Fruit fly (Drosophila melanogaster) whole organism, embryonic: Measurements from ENCODE around the gene VhaM9.7-b.
A peak's percentile ranks its signal among the peaks of the same experiment; 100 is the strongest.

ENCODE experiments used
- Adf1 ChIP-seq: fragments of 200-800 bp; sonication (Bioruptor generic); IDR thresholded peaks from 2 replicates; pipeline ENCODE4 v1.3.6; 2022; ENCODE audit warnings: missing biosample characterization, missing genetic modification characterization
- Atf-2 ChIP-seq: fragments of 200-800 bp; sonication (Bioruptor generic); optimal IDR thresholded peaks from 2 replicates; lab custom pipeline; 2016; ENCODE audit warnings: missing biosample characterization, missing genetic modification characterization
- CG10959 ChIP-seq: fragments of 200-800 bp; sonication (Bioruptor generic); IDR thresholded peaks from 2 replicates; pipeline ENCODE4 v1.3.6; 2022; ENCODE audit warnings: missing biosample characterization, missing genetic modification characterization
- CG12391 ChIP-seq: fragments of 200-800 bp; sonication (Bioruptor generic); optimal IDR thresholded peaks from 3 replicates; lab custom pipeline; 2018; ENCODE audit warnings: missing biosample characterization, mild to moderate bottlenecking, missing genetic modification characterization, moderate library complexity
- CG12744 ChIP-seq: fragments of 200-800 bp; sonication (Bioruptor generic); optimal IDR thresholded peaks from 2 replicates; lab custom pipeline; 2016; ENCODE audit warnings: missing biosample characterization, missing genetic modification characterization
- CG14050 ChIP-seq: fragments of 200-800 bp; sonication (Bioruptor generic); IDR thresholded peaks from 3 replicates; pipeline ENCODE4 v1.3.6; 2022; ENCODE audit warnings: missing biosample characterization, missing genetic modification characterization
- CG15269 ChIP-seq: fragments of 200-800 bp; sonication (Bioruptor generic); optimal IDR thresholded peaks from 2 replicates; lab custom pipeline; 2018; ENCODE audit warnings: missing biosample characterization, mild to moderate bottlenecking, missing genetic modification characterization, moderate library complexity
- CG15514 ChIP-seq: fragments of 200-800 bp; sonication (Bioruptor generic); optimal IDR thresholded peaks from 3 replicates; lab custom pipeline; 2017; ENCODE audit warnings: missing biosample characterization, missing genetic modification characterization, mild to moderate bottlenecking, moderate library complexity, missing genetic modification reagents
- CG16815 ChIP-seq: fragments of 200-800 bp; sonication (Bioruptor generic); optimal IDR thresholded peaks from 3 replicates; lab custom pipeline; 2017; ENCODE audit warnings: missing biosample characterization, mild to moderate bottlenecking, missing genetic modification characterization
- CG17612 ChIP-seq: fragments of 200-800 bp; sonication (Bioruptor generic); IDR thresholded peaks from 2 replicates; pipeline ENCODE4 v1.3.6; 2022; ENCODE audit warnings: missing biosample characterization, missing genetic modification characterization
- CG18262 ChIP-seq: fragments of 200-800 bp; optimal IDR thresholded peaks from 3 replicates; lab custom pipeline; 2019; ENCODE audit warnings: missing biosample characterization, mild to moderate bottlenecking, missing genetic modification characterization, moderate library complexity
- CG30020 ChIP-seq: fragments of 200-800 bp; optimal IDR thresholded peaks from 2 replicates; lab custom pipeline; 2019; ENCODE audit warnings: missing biosample characterization, mild to moderate bottlenecking, missing genetic modification characterization, moderate library complexity
- CG3065 ChIP-seq: fragments of 200-800 bp; sonication (Bioruptor generic); optimal IDR thresholded peaks from 2 replicates; lab custom pipeline; 2016; ENCODE audit warnings: missing biosample characterization, missing genetic modification characterization
- CG31365 ChIP-seq: fragments of 200-800 bp; sonication (Bioruptor generic); optimal IDR thresholded peaks from 2 replicates; lab custom pipeline; 2018; ENCODE audit warnings: missing biosample characterization, mild to moderate bottlenecking, missing genetic modification characterization
- CG34376 ChIP-seq: fragments of 200-800 bp; sonication (Bioruptor generic); optimal IDR thresholded peaks from 2 replicates; lab custom pipeline; 2018; ENCODE audit warnings: missing biosample characterization, mild to moderate bottlenecking, missing genetic modification characterization
- CG6175 ChIP-seq: fragments of 200-800 bp; sonication (Bioruptor generic); IDR thresholded peaks from 3 replicates; pipeline ENCODE4 v1.3.6; 2022; ENCODE audit warnings: missing biosample characterization, missing genetic modification characterization
- CG6254 ChIP-seq: fragments of 200-800 bp; sonication (Bioruptor generic); optimal IDR thresholded peaks from 3 replicates; lab custom pipeline; 2017; ENCODE audit warnings: mild to moderate bottlenecking, missing biosample characterization, missing genetic modification reagents, missing genetic modification characterization
- CG6654 ChIP-seq: fragments of 200-800 bp; sonication (Bioruptor generic); optimal IDR thresholded peaks from 2 replicates; lab custom pipeline; 2017; ENCODE audit warnings: missing biosample characterization, mild to moderate bottlenecking, missing genetic modification characterization
- CG6765 ChIP-seq: fragments of 200-800 bp; sonication (Bioruptor generic); optimal IDR thresholded peaks from 3 replicates; lab custom pipeline; 2017; ENCODE audit warnings: missing biosample characterization, mild to moderate bottlenecking, missing genetic modification characterization
- CG7357 ChIP-seq: fragments of 200-800 bp; sonication (Bioruptor generic); IDR thresholded peaks from 3 replicates; pipeline ENCODE4 v1.3.6; 2022; ENCODE audit warnings: missing biosample characterization, missing genetic modification characterization
- CG9876 ChIP-seq: fragments of 200-800 bp; sonication (Bioruptor generic); optimal IDR thresholded peaks from 2 replicates; lab custom pipeline; 2016; ENCODE audit warnings: missing biosample characterization, missing genetic modification characterization
- CTCF ChIP-seq: fragments of 200-800 bp; sonication (Bioruptor generic); optimal IDR thresholded peaks from 2 replicates; lab custom pipeline; 2017; ENCODE audit warnings: missing biosample characterization, mild to moderate bottlenecking, missing genetic modification characterization, moderate library complexity
- GATAe ChIP-seq: fragments of 200-800 bp; sonication (Bioruptor generic); conservative IDR thresholded peaks from 2 replicates; pipeline ENCODE4 v1.3.6; 2022; ENCODE audit warnings: missing biosample characterization, missing genetic modification characterization
- Hey ChIP-seq: fragments of 200-800 bp; sonication (Bioruptor generic); optimal IDR thresholded peaks from 3 replicates; lab custom pipeline; 2018; ENCODE audit warnings: missing biosample characterization, mild to moderate bottlenecking, missing genetic modification characterization
- Hmr ChIP-seq: fragments of 200-800 bp; sonication (Bioruptor generic); optimal IDR thresholded peaks from 3 replicates; lab custom pipeline; 2017; ENCODE audit warnings: mild to moderate bottlenecking, missing biosample characterization, missing genetic modification reagents, missing genetic modification characterization
- Hmx ChIP-seq: fragments of 200-800 bp; sonication (Bioruptor generic); optimal IDR thresholded peaks from 2 replicates; lab custom pipeline; 2016; ENCODE audit warnings: missing biosample characterization, missing genetic modification characterization
- Lim3 ChIP-seq: fragments of 200-800 bp; sonication (Bioruptor generic); IDR thresholded peaks from 2 replicates; pipeline ENCODE4 v1.3.6; 2022; ENCODE audit warnings: missing biosample characterization, missing genetic modification characterization
- MESR4 ChIP-seq: fragments of 200-800 bp; sonication (Bioruptor generic); optimal IDR thresholded peaks from 2 replicates; lab custom pipeline; 2018; ENCODE audit warnings: missing biosample characterization, mild to moderate bottlenecking, missing genetic modification characterization, moderate library complexity
- Mes4 ChIP-seq: fragments of 200-800 bp; sonication (Bioruptor generic); optimal IDR thresholded peaks from 2 replicates; lab custom pipeline; 2016; ENCODE audit warnings: missing biosample characterization, missing genetic modification characterization
- NC2β ChIP-seq: fragments of 200-800 bp; sonication (Bioruptor generic); optimal IDR thresholded peaks from 2 replicates; lab custom pipeline; 2016; ENCODE audit warnings: missing biosample characterization, missing genetic modification characterization
- PHDP ChIP-seq: fragments of 200-800 bp; sonication (Bioruptor generic); optimal IDR thresholded peaks from 3 replicates; lab custom pipeline; 2018; ENCODE audit warnings: missing biosample characterization, mild to moderate bottlenecking, missing genetic modification characterization, moderate library complexity
- Sry-β ChIP-seq: fragments of 200-800 bp; sonication (Bioruptor generic); optimal IDR thresholded peaks from 2 replicates; lab custom pipeline; 2018; ENCODE audit warnings: missing biosample characterization, mild to moderate bottlenecking, missing genetic modification characterization, moderate library complexity
- bigmax ChIP-seq: fragments of 200-800 bp; sonication (Bioruptor generic); optimal IDR thresholded peaks from 2 replicates; lab custom pipeline; 2018; ENCODE audit warnings: missing biosample characterization, mild to moderate bottlenecking, missing genetic modification characterization
- cg ChIP-seq: fragments of 200-800 bp; sonication (Bioruptor generic); optimal IDR thresholded peaks from 3 replicates; lab custom pipeline; 2019; ENCODE audit warnings: missing biosample characterization, mild to moderate bottlenecking, missing genetic modification characterization, moderate library complexity
- da ChIP-seq: fragments of 200-800 bp; sonication (Bioruptor generic); optimal IDR thresholded peaks from 2 replicates; lab custom pipeline; 2016; ENCODE audit warnings: missing biosample characterization, missing genetic modification characterization
- dan ChIP-seq: fragments of 200-800 bp; sonication (Bioruptor generic); IDR thresholded peaks from 2 replicates; pipeline ENCODE4 v1.3.6; 2022; ENCODE audit warnings: missing biosample characterization, missing genetic modification characterization
- dmrt99B ChIP-seq: fragments of 200-800 bp; sonication (Bioruptor generic); optimal IDR thresholded peaks from 2 replicates; lab custom pipeline; 2018; ENCODE audit warnings: missing biosample characterization, mild to moderate bottlenecking, missing genetic modification characterization, moderate library complexity
- gro ChIP-seq: fragments of 200-800 bp; sonication (Bioruptor generic); optimal IDR thresholded peaks from 2 replicates; lab custom pipeline; 2016; ENCODE audit warnings: missing biosample characterization, missing genetic modification characterization
- gt ChIP-seq: fragments of 200-800 bp; sonication (Bioruptor generic); IDR thresholded peaks from 2 replicates; pipeline ENCODE4 v1.3.6; 2022; ENCODE audit warnings: missing biosample characterization, missing genetic modification characterization
- kay ChIP-seq: fragments of 200-800 bp; sonication (Bioruptor generic); optimal IDR thresholded peaks from 2 replicates; lab custom pipeline; 2016; ENCODE audit warnings: missing biosample characterization, missing genetic modification characterization
- luna ChIP-seq: fragments of 200-800 bp; sonication (Bioruptor generic); optimal IDR thresholded peaks from 2 replicates; lab custom pipeline; 2016; ENCODE audit warnings: missing biosample characterization, missing genetic modification characterization
- nom ChIP-seq: fragments of 200-800 bp; sonication (Bioruptor generic); optimal IDR thresholded peaks from 2 replicates; lab custom pipeline; 2017; ENCODE audit warnings: missing biosample characterization, missing genetic modification characterization, mild to moderate bottlenecking, moderate library complexity, missing genetic modification reagents
- phol ChIP-seq: fragments of 200-800 bp; sonication (Bioruptor generic); optimal IDR thresholded peaks from 3 replicates; lab custom pipeline; 2018; ENCODE audit warnings: missing biosample characterization, mild to moderate bottlenecking, missing genetic modification characterization, moderate library complexity
- psq ChIP-seq: fragments of 200-800 bp; sonication (Bioruptor generic); optimal IDR thresholded peaks from 2 replicates; lab custom pipeline; 2017; ENCODE audit warnings: missing biosample characterization, missing genetic modification characterization
- pum ChIP-seq: fragments of 200-800 bp; sonication (Bioruptor generic); optimal IDR thresholded peaks from 2 replicates; lab custom pipeline; 2016; ENCODE audit warnings: missing biosample characterization, missing genetic modification characterization
- schlank ChIP-seq: fragments of 200-800 bp; sonication (Bioruptor generic); optimal IDR thresholded peaks from 2 replicates; lab custom pipeline; 2018; ENCODE audit warnings: missing biosample characterization, mild to moderate bottlenecking, missing genetic modification characterization
- sens-2 ChIP-seq: fragments of 200-800 bp; sonication (Bioruptor generic); IDR thresholded peaks from 2 replicates; pipeline ENCODE4 v1.3.6; 2022; ENCODE audit warnings: missing biosample characterization, missing genetic modification characterization
- tin ChIP-seq: fragments of 200-800 bp; sonication (Bioruptor generic); optimal IDR thresholded peaks from 3 replicates; lab custom pipeline; 2016; ENCODE audit warnings: missing biosample characterization, missing genetic modification characterization
- unpg ChIP-seq: fragments of 200-800 bp; sonication (Bioruptor generic); optimal IDR thresholded peaks from 3 replicates; lab custom pipeline; 2018; ENCODE audit warnings: missing biosample characterization, mild to moderate bottlenecking, missing genetic modification characterization, moderate library complexity
- vfl ChIP-seq: fragments of 200-800 bp; sonication (Bioruptor generic); optimal IDR thresholded peaks from 2 replicates; lab custom pipeline; 2016; ENCODE audit warnings: missing biosample characterization, missing genetic modification characterization
- vnd ChIP-seq: fragments of 200-800 bp; sonication (Bioruptor generic); IDR thresholded peaks from 3 replicates; pipeline ENCODE4 v1.3.6; 2022; ENCODE audit warnings: missing biosample characterization, missing genetic modification characterization; ENCODE audit not compliant: partially characterized antibody

The VhaM9.7-b gene

dm6 chr3L:21509488-21510122, 30.1 kb upstream of the VhaM9.7-b start (continued):
- TF ChIP-seq bigmax (GFP tag; lab: Kevin White, UChicago) = no peak
- TF ChIP-seq CG31365 (tag; lab: Kevin White, UChicago) = no peak
- TF ChIP-seq unpg (GFP tag; lab: Kevin White, UChicago) = peak; percentile 52
- no peak for TF ChIP-seq CG10959 (GFP tag; lab: Robert Waterston, UW)
- TF ChIP-seq CG3065 (GFP tag; lab: Kevin White, UChicago) = no peak
- TF ChIP-seq MESR4 = no peak
- TF ChIP-seq sens-2 (GFP tag; lab: Robert Waterston, UW) = no peak
- no peak for TF ChIP-seq gt (GFP tag; lab: Robert Waterston, UW)
- no peak for TF ChIP-seq CG12744
- TF ChIP-seq tin (GFP tag; lab: Kevin White, UChicago) = peak; percentile 50
- no peak for TF ChIP-seq CG17612 (GFP tag; lab: Robert Waterston, UW)
- TF ChIP-seq CG7357 = no peak
- TF ChIP-seq CG6765 (GFP tag; lab: Kevin White, UChicago) = no peak
- TF ChIP-seq Hmx (GFP tag; lab: Kevin White, UChicago) = no peak
- no peak for TF ChIP-seq Lim3
- peak; percentile 8 for TF ChIP-seq pum
- TF ChIP-seq cg = no peak
- peak; percentile 52 for TF ChIP-seq CG18262 (tag; lab: Kevin White, UChicago)
- no peak for TF ChIP-seq GATAe (GFP tag; lab: Robert Waterston, UW)
- no peak for TF ChIP-seq Adf1 (GFP tag; lab: Robert Waterston, UW)
- peak; percentile 37 for TF ChIP-seq CG6254 (GFP tag; lab: Kevin White, UChicago)
- TF ChIP-seq CG9876 = no peak
- no peak for TF ChIP-seq vnd
- peak; percentile 6 for TF ChIP-seq NC2β
- no peak for TF ChIP-seq Mes4 (GFP tag; lab: Kevin White, UChicago)
- no peak for TF ChIP-seq psq (GFP tag; lab: Kevin White, UChicago)
- peak; percentile 67 for TF ChIP-seq PHDP (tag; lab: Kevin White, UChicago)
- no peak for TF ChIP-seq Sry-β (GFP tag; lab: Kevin White, UChicago)
- TF ChIP-seq kay (GFP tag; lab: Kevin White, UChicago) = no peak
- peak; percentile 16 for TF ChIP-seq CG34376 (GFP tag; lab: Kevin White, UChicago)
- TF ChIP-seq vfl (GFP tag; lab: Kevin White, UChicago) = no peak
- no peak for TF ChIP-seq CG16815 (GFP tag; lab: Kevin White, UChicago)
- TF ChIP-seq phol = peak; percentile 39
- TF ChIP-seq nom (GFP tag; lab: Kevin White, UChicago) = peak; percentile 23
- peak; percentile 39 for TF ChIP-seq gro (GFP tag; lab: Kevin White, UChicago)
- peak; percentile 50 for TF ChIP-seq dmrt99B (tag; lab: Kevin White, UChicago)
- TF ChIP-seq Hey (tag; lab: Kevin White, UChicago) = no peak
- no peak for TF ChIP-seq schlank (tag; lab: Kevin White, UChicago)
- no peak for TF ChIP-seq dan (GFP tag; lab: Robert Waterston, UW)
- TF ChIP-seq CG14050 (GFP tag; lab: Robert Waterston, UW) = no peak
- no peak for TF ChIP-seq da (GFP tag; lab: Kevin White, UChicago)
- TF ChIP-seq CG30020 (tag; lab: Kevin White, UChicago) = no peak
- TF ChIP-seq CG15269 = peak; percentile 53
- TF ChIP-seq CTCF (GFP tag; lab: Kevin White, UChicago) = no peak
- peak; percentile 5 for TF ChIP-seq Atf-2 (GFP tag; lab: Kevin White, UChicago)
- peak; percentile 1 for TF ChIP-seq CG15514
- TF ChIP-seq CG6654 = no peak
- peak; percentile 48 for TF ChIP-seq Hmr (GFP tag; lab: Kevin White, UChicago)
- peak; percentile 53 for TF ChIP-seq CG12391 (tag; lab: Kevin White, UChicago)
- no peak for TF ChIP-seq CG6175 (GFP tag; lab: Robert Waterston, UW)
- TF ChIP-seq luna (GFP tag; lab: Kevin White, UChicago) = no peak
